Fruit fly (Drosophila melanogaster) whole organism, embryonic: Measurements from ENCODE around the gene CG18596.
A peak's percentile ranks its signal among the peaks of the same experiment; 100 is the strongest.

ENCODE experiments used
- Atf6 ChIP-seq: fragments of 200-800 bp; sonication (Bioruptor generic); IDR thresholded peaks from 2 replicates; pipeline ENCODE4 v1.3.6; 2022; ENCODE audit warnings: missing biosample characterization, missing genetic modification characterization
- Bgb ChIP-seq: fragments of 200-800 bp; sonication (Bioruptor generic); IDR thresholded peaks from 2 replicates; pipeline ENCODE4 v1.3.6; 2022; ENCODE audit warnings: missing biosample characterization, missing genetic modification characterization; ENCODE audit not compliant: partially characterized antibody
- BtbVII ChIP-seq: fragments of 200-800 bp; sonication (Bioruptor generic); optimal IDR thresholded peaks from 3 replicates; lab custom pipeline; 2017; ENCODE audit warnings: missing biosample characterization, mild to moderate bottlenecking, missing genetic modification characterization
- CG1024 ChIP-seq: fragments of 200-800 bp; sonication (Bioruptor generic); IDR thresholded peaks from 2 replicates; pipeline ENCODE4 v1.3.6; 2022; ENCODE audit warnings: missing biosample characterization, missing genetic modification characterization
- CG10267 ChIP-seq: fragments of 200-800 bp; sonication (Bioruptor generic); optimal IDR thresholded peaks from 2 replicates; lab custom pipeline; 2018; ENCODE audit warnings: missing biosample characterization, mild to moderate bottlenecking, missing genetic modification characterization, moderate library complexity
- CG11560 ChIP-seq: fragments of 200-800 bp; sonication (Bioruptor generic); IDR thresholded peaks from 3 replicates; pipeline ENCODE4 v1.3.6; 2022; ENCODE audit warnings: missing biosample characterization, missing genetic modification characterization
- CG12659 ChIP-seq: fragments of 200-800 bp; sonication (Bioruptor generic); optimal IDR thresholded peaks from 3 replicates; lab custom pipeline; 2017; ENCODE audit warnings: mild to moderate bottlenecking, missing biosample characterization, missing genetic modification reagents, missing genetic modification characterization
- CG13296 ChIP-seq: fragments of 200-800 bp; sonication (Bioruptor generic); optimal IDR thresholded peaks from 3 replicates; lab custom pipeline; 2018; ENCODE audit warnings: missing biosample characterization, mild to moderate bottlenecking, missing genetic modification characterization
- CG13624 ChIP-seq: fragments of 200-800 bp; sonication (Bioruptor generic); optimal IDR thresholded peaks from 2 replicates; lab custom pipeline; 2016; ENCODE audit warnings: missing biosample characterization, missing genetic modification characterization
- CG15601 ChIP-seq: fragments of 200-800 bp; sonication (Bioruptor generic); optimal IDR thresholded peaks from 3 replicates; lab custom pipeline; 2019; ENCODE audit warnings: missing biosample characterization, mild to moderate bottlenecking, missing genetic modification characterization, moderate library complexity
- CG17328 ChIP-seq: fragments of 200-800 bp; sonication (Bioruptor generic); IDR thresholded peaks from 2 replicates; pipeline ENCODE4 v1.3.6; 2022; ENCODE audit warnings: missing biosample characterization, missing genetic modification characterization
- CG17359 ChIP-seq: fragments of 200-800 bp; sonication (Bioruptor generic); optimal IDR thresholded peaks from 3 replicates; lab custom pipeline; 2018; ENCODE audit warnings: missing biosample characterization, mild to moderate bottlenecking, missing genetic modification characterization, moderate library complexity
- CG17361 ChIP-seq: fragments of 200-800 bp; sonication (Bioruptor generic); IDR thresholded peaks from 3 replicates; pipeline ENCODE4 v1.3.6; 2022; ENCODE audit warnings: missing biosample characterization, missing genetic modification characterization
- CG1792 ChIP-seq: fragments of 200-800 bp; sonication (Bioruptor generic); optimal IDR thresholded peaks from 2 replicates; lab custom pipeline; 2016; ENCODE audit warnings: missing biosample characterization, missing genetic modification characterization
- CG2120 ChIP-seq: fragments of 200-800 bp; sonication (Bioruptor generic); optimal IDR thresholded peaks from 3 replicates; lab custom pipeline; 2016; ENCODE audit warnings: missing biosample characterization, missing genetic modification characterization
- CG2678 ChIP-seq: fragments of 200-800 bp; sonication (Bioruptor generic); optimal IDR thresholded peaks from 3 replicates; lab custom pipeline; 2019; ENCODE audit warnings: missing biosample characterization, mild to moderate bottlenecking, missing genetic modification characterization, moderate library complexity
- CG30403 ChIP-seq: fragments of 200-800 bp; sonication (Bioruptor generic); optimal IDR thresholded peaks from 3 replicates; lab custom pipeline; 2016; ENCODE audit warnings: missing biosample characterization, missing genetic modification characterization
- CG42726 ChIP-seq: fragments of 200-800 bp; sonication (Bioruptor generic); IDR thresholded peaks from 2 replicates; pipeline ENCODE4 v1.3.6; 2022; ENCODE audit warnings: missing biosample characterization, missing genetic modification characterization; ENCODE audit not compliant: partially characterized antibody
- CG4854 ChIP-seq: fragments of 200-800 bp; sonication (Bioruptor generic); optimal IDR thresholded peaks from 2 replicates; lab custom pipeline; 2016; ENCODE audit warnings: missing biosample characterization, missing genetic modification characterization, inconsistent platforms
- CG7786 ChIP-seq: fragments of 200-800 bp; sonication (Bioruptor generic); optimal IDR thresholded peaks from 2 replicates; lab custom pipeline; 2016; ENCODE audit warnings: missing biosample characterization, missing genetic modification characterization
- CG8359 ChIP-seq: fragments of 200-800 bp; sonication (Bioruptor generic); optimal IDR thresholded peaks from 2 replicates; lab custom pipeline; 2017; ENCODE audit warnings: missing biosample characterization, mild to moderate bottlenecking, missing genetic modification characterization, borderline replicate concordance
- CG8478 ChIP-seq: fragments of >200 bp; optimal IDR thresholded peaks from 2 replicates; lab custom pipeline; 2018
- CG8924 ChIP-seq: fragments of 200-800 bp; optimal IDR thresholded peaks from 3 replicates; lab custom pipeline; 2019; ENCODE audit warnings: missing biosample characterization, mild to moderate bottlenecking, missing genetic modification characterization, moderate library complexity
- CG9437 ChIP-seq: fragments of 200-800 bp; sonication (Bioruptor generic); optimal IDR thresholded peaks from 2 replicates; lab custom pipeline; 2018; ENCODE audit warnings: missing biosample characterization, mild to moderate bottlenecking, missing genetic modification characterization
- CkIIα-i1 ChIP-seq: fragments of 200-800 bp; sonication (Bioruptor generic); IDR thresholded peaks from 2 replicates; pipeline ENCODE4 v1.3.6; 2022; ENCODE audit warnings: missing biosample characterization, missing genetic modification characterization
- CrebB ChIP-seq: fragments of 200-800 bp; sonication (Bioruptor generic); optimal IDR thresholded peaks from 3 replicates; lab custom pipeline; 2018; ENCODE audit warnings: missing biosample characterization, mild to moderate bottlenecking, missing genetic modification characterization
- Dip2 ChIP-seq: fragments of 200-800 bp; sonication (Bioruptor generic); IDR thresholded peaks from 2 replicates; pipeline ENCODE4 v1.3.6; 2022; ENCODE audit warnings: missing biosample characterization, missing genetic modification characterization
- Dll ChIP-seq: fragments of 200-800 bp; sonication (Bioruptor generic); IDR thresholded peaks from 4 replicates; pipeline ENCODE4 v1.3.6; 2022; ENCODE audit warnings: missing biosample characterization, missing genetic modification characterization; ENCODE audit not compliant: partially characterized antibody
- E2f2 ChIP-seq: fragments of 200-800 bp; sonication (Bioruptor generic); IDR thresholded peaks from 2 replicates; pipeline ENCODE4 v1.3.6; 2022; ENCODE audit warnings: missing biosample characterization, missing genetic modification characterization
- Eip74EF ChIP-seq, 2 experiments: fragments of 200-800 bp in 1 of 2; fragments of >200 bp in 1 of 2; sonication (Bioruptor generic) in 1 of 2; optimal IDR thresholded peaks; 2 replicates each; lab custom pipeline; 2017 to 2019; ENCODE audit warnings: missing biosample characterization in 2 of 2, missing genetic modification characterization in 2 of 2, mild to moderate bottlenecking in 1 of 2, moderate library complexity in 1 of 2
- HLHmδ ChIP-seq: fragments of 200-800 bp; sonication (Bioruptor generic); optimal IDR thresholded peaks from 2 replicates; lab custom pipeline; 2018; ENCODE audit warnings: missing biosample characterization, mild to moderate bottlenecking, missing genetic modification characterization, moderate library complexity
- Hr3 ChIP-seq: fragments of 200-800 bp; sonication (Bioruptor generic); optimal IDR thresholded peaks from 3 replicates; lab custom pipeline; 2016; ENCODE audit warnings: missing biosample characterization, missing genetic modification characterization
- Kr ChIP-seq: fragments of 200-800 bp; sonication (Bioruptor generic); optimal IDR thresholded peaks from 2 replicates; lab custom pipeline; 2017; ENCODE audit warnings: missing biosample characterization, mild to moderate bottlenecking, missing genetic modification characterization
- Lpt ChIP-seq: fragments of >200 bp; optimal IDR thresholded peaks from 2 replicates; lab custom pipeline; 2018; ENCODE audit warnings: missing biosample characterization, missing genetic modification characterization
- MESR4 ChIP-seq: fragments of 200-800 bp; sonication (Bioruptor generic); optimal IDR thresholded peaks from 2 replicates; lab custom pipeline; 2018; ENCODE audit warnings: missing biosample characterization, mild to moderate bottlenecking, missing genetic modification characterization, moderate library complexity
- Max ChIP-seq: fragments of 200-800 bp; sonication (Bioruptor generic); optimal IDR thresholded peaks from 2 replicates; lab custom pipeline; 2016; ENCODE audit warnings: missing biosample characterization, mild to moderate bottlenecking, missing genetic modification characterization
- PHDP ChIP-seq: fragments of 200-800 bp; sonication (Bioruptor generic); optimal IDR thresholded peaks from 3 replicates; lab custom pipeline; 2018; ENCODE audit warnings: missing biosample characterization, mild to moderate bottlenecking, missing genetic modification characterization, moderate library complexity
- Rfx ChIP-seq: fragments of 200-800 bp; sonication (Bioruptor generic); IDR thresholded peaks from 2 replicates; pipeline ENCODE4 v1.3.6; 2022; ENCODE audit warnings: missing biosample characterization, missing genetic modification characterization
- ara ChIP-seq: fragments of 200-800 bp; sonication (Bioruptor generic); IDR thresholded peaks from 2 replicates; pipeline ENCODE4 v1.3.6; 2022; ENCODE audit warnings: missing biosample characterization, missing genetic modification characterization
- ase ChIP-seq: fragments of 200-800 bp; sonication (Bioruptor generic); IDR thresholded peaks from 3 replicates; pipeline ENCODE4 v1.3.6; 2022; ENCODE audit warnings: missing biosample characterization, missing genetic modification characterization
- dimm ChIP-seq: fragments of 200-800 bp; sonication (Bioruptor generic); IDR thresholded peaks from 2 replicates; pipeline ENCODE4 v1.3.6; 2022; ENCODE audit warnings: missing biosample characterization, missing genetic modification characterization
- grn ChIP-seq: fragments of 200-800 bp; sonication (Bioruptor generic); optimal IDR thresholded peaks from 3 replicates; lab custom pipeline; 2017; ENCODE audit warnings: missing biosample characterization, missing genetic modification characterization
- lmd ChIP-seq: fragments of 200-800 bp; sonication (Bioruptor generic); IDR thresholded peaks from 2 replicates; pipeline ENCODE4 v1.3.6; 2022; ENCODE audit warnings: missing biosample characterization, missing genetic modification characterization
- nom ChIP-seq: fragments of 200-800 bp; sonication (Bioruptor generic); optimal IDR thresholded peaks from 2 replicates; lab custom pipeline; 2017; ENCODE audit warnings: missing biosample characterization, missing genetic modification characterization, mild to moderate bottlenecking, moderate library complexity, missing genetic modification reagents
- pzg ChIP-seq: fragments of 200-800 bp; sonication (Bioruptor generic); optimal IDR thresholded peaks from 3 replicates; lab custom pipeline; 2018; ENCODE audit warnings: missing biosample characterization, mild to moderate bottlenecking, missing genetic modification characterization, moderate library complexity
- salm ChIP-seq: fragments of 200-800 bp; sonication (Bioruptor generic); optimal IDR thresholded peaks from 2 replicates; lab custom pipeline; 2018; ENCODE audit warnings: missing biosample characterization, mild to moderate bottlenecking, missing genetic modification characterization
- sisA ChIP-seq: fragments of 200-800 bp; sonication (Bioruptor generic); IDR thresholded peaks from 2 replicates; pipeline ENCODE4 v1.3.6; 2022; ENCODE audit warnings: missing biosample characterization, missing genetic modification characterization
- tio ChIP-seq: fragments of 200-800 bp; sonication (Bioruptor generic); optimal IDR thresholded peaks from 2 replicates; lab custom pipeline; 2017; ENCODE audit warnings: missing biosample characterization, missing genetic modification characterization, inconsistent platforms
- trem ChIP-seq: fragments of 200-800 bp; optimal IDR thresholded peaks from 3 replicates; lab custom pipeline; 2019; ENCODE audit warnings: missing biosample characterization, mild to moderate bottlenecking, missing genetic modification characterization, moderate library complexity
- unc-4 ChIP-seq: fragments of 200-800 bp; sonication (Bioruptor generic); IDR thresholded peaks from 2 replicates; pipeline ENCODE4 v1.3.6; 2022; ENCODE audit warnings: missing biosample characterization, missing genetic modification characterization; ENCODE audit not compliant: partially characterized antibody

Gene CG18596

dm6 chr3R:22358810-22359209, 16.9 kb upstream of the CG18596 start (continued):
- TF ChIP-seq pzg (GFP tag; lab: Kevin White, UChicago), result no peak
- peak; percentile 46 for TF ChIP-seq BtbVII (GFP tag; lab: Kevin White, UChicago)
- TF ChIP-seq CG9437 (GFP tag; lab: Kevin White, UChicago), result no peak
- TF ChIP-seq CG1792 (GFP tag; lab: Kevin White, UChicago), result peak; percentile 73
- TF ChIP-seq Atf6, result peak; percentile 34; the same call in 1 of the 2 replicates
- TF ChIP-seq CG4854 (GFP tag; lab: Kevin White, UChicago), result peak; percentile 62
- peak; percentile 28 for TF ChIP-seq CG7786 (GFP tag; lab: Kevin White, UChicago)
- peak; percentile 61 for TF ChIP-seq CG8359 (GFP tag; lab: Kevin White, UChicago)
- peak; percentile 79 for TF ChIP-seq CG17328 (GFP tag; lab: Robert Waterston, UW)
- peak; percentile 39; the same call in 1 of the 2 replicates for TF ChIP-seq CG1024
- TF ChIP-seq CG30403 (GFP tag; lab: Kevin White, UChicago), result peak; percentile 39
- TF ChIP-seq CkIIα-i1, result no peak
- TF ChIP-seq lmd, result peak; percentile 54
- peak; percentile 54; the same call in 1 of the 2 replicates for TF ChIP-seq E2f2 (GFP tag; lab: Robert Waterston, UW)
- TF ChIP-seq ase, result peak; percentile 62; the same call in 2 of the 3 replicates
- no peak for TF ChIP-seq CG42726 (GFP tag; lab: Robert Waterston, UW)
- TF ChIP-seq CG2678, result peak; percentile 81
- peak; percentile 86 for TF ChIP-seq CG15601 (tag; lab: Kevin White, UChicago)
- TF ChIP-seq dimm, result no peak
- TF ChIP-seq PHDP (tag; lab: Kevin White, UChicago), result peak; percentile 77
- TF ChIP-seq Kr (GFP tag; lab: Kevin White, UChicago), result peak; percentile 39
- TF ChIP-seq trem (tag; lab: Kevin White, UChicago), result peak; percentile 52
- no peak for TF ChIP-seq Dll (GFP tag; lab: Robert Waterston, UW)
- TF ChIP-seq Dip2, result no peak
- TF ChIP-seq HLHmδ, result no peak
- peak; percentile 72 for TF ChIP-seq CG8924
- TF ChIP-seq ara (GFP tag; lab: Robert Waterston, UW), result peak; percentile 85
- TF ChIP-seq CG12659 (GFP tag; lab: Kevin White, UChicago), result peak; percentile 54
- peak; percentile 27 for TF ChIP-seq CG13624 (GFP tag; lab: Kevin White, UChicago)
- peak; percentile 57 for TF ChIP-seq CG13296 (GFP tag; lab: Kevin White, UChicago)
- TF ChIP-seq CG17359 (tag; lab: Kevin White, UChicago), result peak; percentile 90
- TF ChIP-seq Lpt (GFP tag; lab: Kevin White, UChicago), result no peak
- peak; percentile 69 for TF ChIP-seq Rfx (GFP tag; lab: Robert Waterston, UW)
- TF ChIP-seq Bgb, result no peak
- TF ChIP-seq CG17361 (GFP tag; lab: Robert Waterston, UW), result peak; percentile 83
- peak; percentile 46; the same call in 1 of the 2 replicates for TF ChIP-seq sisA (GFP tag; lab: Robert Waterston, UW)
- TF ChIP-seq unc-4 (GFP tag; lab: Robert Waterston, UW), result no peak
- TF ChIP-seq CG10267 (tag; lab: Kevin White, UChicago), result peak; percentile 65
- peak; percentile 77 for TF ChIP-seq Max
- peak; percentile 52 for TF ChIP-seq CG2120 (GFP tag; lab: Kevin White, UChicago)
- TF ChIP-seq CrebB (tag; lab: Kevin White, UChicago), result peak; percentile 42
- no peak for TF ChIP-seq CG8478 (lab: Kevin White, UChicago)
- TF ChIP-seq CG11560 (tag; lab: Robert Waterston, UW), result 0 out of 3 replicates have a peak, but pooled peaks have one; percentile 39
- peak in 1 of 2 experiments; percentile 52 for TF ChIP-seq Eip74EF (GFP tag; optimal IDR thresholded peaks at IDR 0.05; lab: Kevin White, UChicago)
- TF ChIP-seq nom (GFP tag; lab: Kevin White, UChicago), result peak; percentile 44
- peak; percentile 47 for TF ChIP-seq grn
- no peak for TF ChIP-seq salm (tag; lab: Kevin White, UChicago)
- TF ChIP-seq tio (GFP tag; lab: Kevin White, UChicago), result peak; percentile 61
- no peak for TF ChIP-seq MESR4 (GFP tag; lab: Kevin White, UChicago)
- TF ChIP-seq Hr3, result peak; percentile 55
